In the genomic region with DNA sequence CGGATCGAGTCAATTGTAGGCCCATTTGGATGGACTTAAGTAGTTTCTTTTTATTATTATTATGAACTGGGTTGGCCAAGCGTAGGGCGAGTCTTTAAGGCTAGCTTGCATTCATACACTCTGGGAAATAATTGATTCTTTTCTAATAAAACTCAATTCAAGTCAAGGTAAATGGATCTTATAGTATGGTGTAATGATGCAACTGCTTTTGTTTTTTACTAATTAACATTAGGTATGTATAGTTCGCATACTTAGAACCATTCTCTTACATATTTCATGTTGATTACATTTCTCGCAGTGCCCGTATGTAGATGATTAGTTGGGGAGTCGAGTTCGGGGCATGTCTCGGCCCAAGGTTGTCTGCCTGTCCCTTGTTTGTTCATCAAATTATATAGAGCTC, we compare ENCODE assay signal across 3 fruit fly cellular contexts.
TF ChIP-seq lines count a peak whose summit lies in the region.

No protein-coding gene starts in this region.

- no peak for TF ChIP-seq CTCF in whole organism, embryonic (GFP tag; optimal IDR thresholded peaks at IDR 0.05; lab: Kevin White, UChicago)

TF ChIP-seq in whole organism, embryonic, 481 proteins besides CTCF, POLR2A, EP300 and RAD21 (continues in another document):
- peak; percentile 12 for TF ChIP-seq lilli (GFP tag; optimal IDR thresholded peaks at IDR 0.05; lab: Kevin White, UChicago)
- TF ChIP-seq CG8924 (tag; optimal IDR thresholded peaks at IDR 0.05; lab: Kevin White, UChicago) = no peak
- peak; percentile 37 for TF ChIP-seq lab (GFP tag; optimal IDR thresholded peaks at IDR 0.05; lab: Kevin White, UChicago)
- TF ChIP-seq CG17359 (tag; optimal IDR thresholded peaks at IDR 0.05; lab: Kevin White, UChicago) = peak; percentile 30
- TF ChIP-seq prd (optimal IDR thresholded peaks at IDR 0.05; lab: Kevin White, UChicago) = no peak
- TF ChIP-seq prd (GFP tag; IDR thresholded peaks at IDR 0.05; lab: Robert Waterston, UW) = 0 out of 3 replicates have a peak, but pooled peaks have one; percentile 11
- TF ChIP-seq CG18262 (tag; optimal IDR thresholded peaks at IDR 0.05; lab: Kevin White, UChicago) = peak; percentile 23
- peak; percentile 47 for TF ChIP-seq CG11504 (tag; optimal IDR thresholded peaks at IDR 0.05; lab: Kevin White, UChicago)
- peak; percentile 41; the same call in 2 of the 3 replicates for TF ChIP-seq row (GFP tag; IDR thresholded peaks at IDR 0.05; lab: Robert Waterston, UW)
- 0 out of 2 replicates have a peak, but pooled peaks have one; percentile 31 for TF ChIP-seq ranshi (GFP tag; IDR thresholded peaks at IDR 0.05; lab: Robert Waterston, UW)
- peak; percentile 43; the same call in 1 of the 3 replicates for TF ChIP-seq CG17361 (GFP tag; IDR thresholded peaks at IDR 0.05; lab: Robert Waterston, UW)
- TF ChIP-seq NC2α (GFP tag; optimal IDR thresholded peaks at IDR 0.05; lab: Kevin White, UChicago) = no peak
- TF ChIP-seq dysf (GFP tag; IDR thresholded peaks at IDR 0.05; lab: Robert Waterston, UW) = 0 out of 3 replicates have a peak, but pooled peaks have one; percentile 33
- TF ChIP-seq ken (GFP tag; IDR thresholded peaks at IDR 0.05; lab: Robert Waterston, UW) = no peak
- no peak for TF ChIP-seq BEAF-32 (GFP tag; optimal IDR thresholded peaks at IDR 0.05; lab: Kevin White, UChicago)
- no peak for TF ChIP-seq CG3065 (GFP tag; optimal IDR thresholded peaks at IDR 0.05; lab: Kevin White, UChicago)
- TF ChIP-seq CG30431 (GFP tag; optimal IDR thresholded peaks at IDR 0.05; lab: Kevin White, UChicago) = no peak
- peak; percentile 0 for TF ChIP-seq CG10267 (tag; optimal IDR thresholded peaks at IDR 0.05; lab: Kevin White, UChicago)
- 0 out of 2 replicates have a peak, but pooled peaks have one; percentile 22 for TF ChIP-seq CG6689 (GFP tag; IDR thresholded peaks at IDR 0.05; lab: Robert Waterston, UW)
- no peak for TF ChIP-seq CG12744 (GFP tag; optimal IDR thresholded peaks at IDR 0.05; lab: Kevin White, UChicago)
- peak; percentile 3 for TF ChIP-seq D19A (tag; optimal IDR thresholded peaks at IDR 0.05; lab: Kevin White, UChicago)
- TF ChIP-seq hkb (optimal IDR thresholded peaks at IDR 0.05; lab: Kevin White, UChicago) = no peak
- TF ChIP-seq hkb (GFP tag; IDR thresholded peaks at IDR 0.05; lab: Robert Waterston, UW) = peak; percentile 34; the same call in 1 of the 2 replicates
- TF ChIP-seq Poxn (GFP tag; IDR thresholded peaks at IDR 0.05; lab: Robert Waterston, UW) = no peak
- peak; percentile 24 for TF ChIP-seq CG4424 (GFP tag; optimal IDR thresholded peaks at IDR 0.05; lab: Kevin White, UChicago)
- peak; percentile 28; the same call in 1 of the 2 replicates for TF ChIP-seq CG32532 (GFP tag; IDR thresholded peaks at IDR 0.05; lab: Robert Waterston, UW)
- no peak for TF ChIP-seq CG15269 (tag; optimal IDR thresholded peaks at IDR 0.05; lab: Kevin White, UChicago)

TF ChIP-seq in whole organism, prepupa, 60 proteins besides CTCF, POLR2A, EP300 and RAD21 (continues in another document):
- TF ChIP-seq CG6808 (GFP tag; optimal IDR thresholded peaks at IDR 0.05; lab: Kevin White, UChicago) (peak; percentile 47), CG7368 (GFP tag; optimal IDR thresholded peaks at IDR 0.05; lab: Kevin White, UChicago) (no peak), CG8319 (GFP tag; optimal IDR thresholded peaks at IDR 0.05; lab: Kevin White, UChicago) (no peak), CG11762 (GFP tag; optimal IDR thresholded peaks at IDR 0.05; lab: Kevin White, UChicago; ENCODE audit: insufficient read depth) (no peak), Ets21C (GFP tag; optimal IDR thresholded peaks at IDR 0.05; lab: Kevin White, UChicago) (no peak), CG34406 (GFP tag; optimal IDR thresholded peaks at IDR 0.05; lab: Kevin White, UChicago) (no peak), CG32006 (GFP tag; optimal IDR thresholded peaks at IDR 0.05; lab: Kevin White, UChicago) (peak; percentile 27), CG11902 (GFP tag; optimal IDR thresholded peaks at IDR 0.05; lab: Kevin White, UChicago) (no peak), CG16779 (tag; optimal IDR thresholded peaks at IDR 0.05; lab: Kevin White, UChicago) (no peak), Hr39 (GFP tag; optimal IDR thresholded peaks at IDR 0.05; lab: Kevin White, UChicago) (no peak), Gug (GFP tag; IDR thresholded peaks at IDR 0.05; lab: Robert Waterston, UW) (no peak), topi (GFP tag; optimal IDR thresholded peaks at IDR 0.05; lab: Kevin White, UChicago) (no peak), CG8632 (GFP tag; optimal IDR thresholded peaks at IDR 0.05; lab: Kevin White, UChicago) (no peak), salr (GFP tag; optimal IDR thresholded peaks at IDR 0.05; lab: Kevin White, UChicago) (peak in 1 of 2 experiments; percentile 11), OdsH (GFP tag; optimal IDR thresholded peaks at IDR 0.05; lab: Kevin White, UChicago) (peak; percentile 20), CG15336 (GFP tag; IDR thresholded peaks at IDR 0.05; lab: Robert Waterston, UW) (no peak), Met (GFP tag; optimal IDR thresholded peaks at IDR 0.05; lab: Kevin White, UChicago) (no peak), Ets96B (tag; optimal IDR thresholded peaks at IDR 0.05; lab: Kevin White, UChicago) (peak; percentile 78), achi (GFP tag; optimal IDR thresholded peaks at IDR 0.05; lab: Kevin White, UChicago) (peak; percentile 55), CG9139 (GFP tag; optimal IDR thresholded peaks at IDR 0.05; lab: Kevin White, UChicago) (no peak), vri (GFP tag; optimal IDR thresholded peaks at IDR 0.05; lab: Kevin White, UChicago) (no peak), Sox15 (GFP tag; optimal IDR thresholded peaks at IDR 0.05; lab: Kevin White, UChicago) (no peak), Hr38 (GFP tag; optimal IDR thresholded peaks at IDR 0.05; lab: Kevin White, UChicago) (no peak), CG3919 (GFP tag; optimal IDR thresholded peaks at IDR 0.05; lab: Kevin White, UChicago) (peak; percentile 22), Eip78C (GFP tag; lab: Kevin White, UChicago) (peak; percentile 86), CG10669 (GFP tag; optimal IDR thresholded peaks at IDR 0.05; lab: Kevin White, UChicago) (peak; percentile 40), pdm3 (GFP tag; optimal IDR thresholded peaks at IDR 0.05; lab: Kevin White, UChicago) (no peak), esn (GFP tag; optimal IDR thresholded peaks at IDR 0.05; lab: Kevin White, UChicago) (no peak), Eip93F (GFP tag; optimal IDR thresholded peaks at IDR 0.05; lab: Kevin White, UChicago) (no peak), CG6854 (GFP tag; optimal IDR thresholded peaks at IDR 0.05; lab: Kevin White, UChicago) (no peak), svp (GFP tag; lab: Kevin White, UChicago) (no peak), Eip75B (GFP tag; optimal IDR thresholded peaks at IDR 0.05; lab: Kevin White, UChicago) (peak; percentile 25)

TF ChIP-seq in whole organism, pupa, 21 proteins besides CTCF, POLR2A, EP300 and RAD21:
- TF ChIP-seq rn (GFP tag; IDR thresholded peaks at IDR 0.05; lab: Robert Waterston, UW) (no peak), CG13204 (GFP tag; optimal IDR thresholded peaks at IDR 0.05; lab: Kevin White, UChicago) (no peak), CG14655 (GFP tag; optimal IDR thresholded peaks at IDR 0.05; lab: Kevin White, UChicago) (peak; percentile 63), D1 (tag; optimal IDR thresholded peaks at IDR 0.05; lab: Kevin White, UChicago) (no peak), CG8301 (tag; optimal IDR thresholded peaks at IDR 0.05; lab: Kevin White, UChicago) (peak; percentile 45), gl (tag; optimal IDR thresholded peaks at IDR 0.05; lab: Kevin White, UChicago) (no peak), CG4496 (GFP tag; IDR thresholded peaks at IDR 0.05; lab: Robert Waterston, UW) (0 out of 3 replicates have a peak, but pooled peaks have one; percentile 5), CG17806 (tag; optimal IDR thresholded peaks at IDR 0.05; lab: Kevin White, UChicago) (peak; percentile 79), CG15710 (tag; optimal IDR thresholded peaks at IDR 0.05; lab: Kevin White, UChicago) (peak; percentile 61), EcR (GFP tag; optimal IDR thresholded peaks at IDR 0.05; lab: Kevin White, UChicago) (no peak), CG9948 (tag; optimal IDR thresholded peaks at IDR 0.05; lab: Kevin White, UChicago) (peak; percentile 72), Pif1A (GFP tag; optimal IDR thresholded peaks at IDR 0.05; lab: Kevin White, UChicago) (no peak), CG34367 (tag; optimal IDR thresholded peaks at IDR 0.05; lab: Kevin White, UChicago) (peak; percentile 69), CG8159 (tag; optimal IDR thresholded peaks at IDR 0.05; lab: Kevin White, UChicago) (peak; percentile 58)
